Fruit fly (Drosophila melanogaster): ENCODE results near the gene Ada3.

The Ada3 gene

dm6 chrX:18092126-18092525, 6.6 kb downstream of the Ada3 start:
- TF ChIP-seq CG10631 (GFP tag; optimal IDR thresholded peaks at IDR 0.05), result no peak
- TF ChIP-seq CG6808 (GFP tag; optimal IDR thresholded peaks at IDR 0.05), result no peak
- TF ChIP-seq Sox102F (GFP tag; optimal IDR thresholded peaks at IDR 0.05), result no peak
- no peak for TF ChIP-seq CG9139 (GFP tag; optimal IDR thresholded peaks at IDR 0.05)
- no peak for TF ChIP-seq salr (GFP tag; optimal IDR thresholded peaks at IDR 0.05)

dm6 chrX:18092810-18093222, 7.3 kb downstream of the Ada3 start, which contains the start of gene RhoGAP16F:
Gene RhoGAP16F, plus strand, starts transcription at chrX:18093145.
- TF ChIP-seq CG11762 (GFP tag; optimal IDR thresholded peaks at IDR 0.05; ENCODE audit: insufficient read depth) (peak; percentile 61), fd59A (GFP tag; optimal IDR thresholded peaks at IDR 0.05) (peak; percentile 41), fkh (GFP tag; optimal IDR thresholded peaks at IDR 0.05) (peak; percentile 87), Ets21C (GFP tag; optimal IDR thresholded peaks at IDR 0.05) (peak; percentile 76), ss (GFP tag; optimal IDR thresholded peaks at IDR 0.05) (peak; percentile 38 to 71), CG11902 (GFP tag; optimal IDR thresholded peaks at IDR 0.05) (peak; percentile 71), Gug (GFP tag; IDR thresholded peaks at IDR 0.05) (peak; percentile 71), Hr4 (GFP tag; optimal IDR thresholded peaks at IDR 0.05) (peak; percentile 75), CG6854 (GFP tag; optimal IDR thresholded peaks at IDR 0.05) (peak; percentile 27), achi (GFP tag; optimal IDR thresholded peaks at IDR 0.05) (peak; percentile 82), CG8119 (GFP tag; IDR thresholded peaks at IDR 0.05) (peak; percentile 77), CG6276 (GFP tag; optimal IDR thresholded peaks at IDR 0.05) (peak; percentile 45), OdsH (GFP tag; optimal IDR thresholded peaks at IDR 0.05) (peak; percentile 85), Sox14 (GFP tag; optimal IDR thresholded peaks at IDR 0.05) (peak; percentile 80), Sox15 (GFP tag; optimal IDR thresholded peaks at IDR 0.05) (peak; percentile 74), dsx (GFP tag; optimal IDR thresholded peaks at IDR 0.05; ENCODE audit: poor library complexity, severe bottlenecking) (peak; percentile 65), Eip93F (GFP tag; optimal IDR thresholded peaks at IDR 0.05) (peak; percentile 40), esn (GFP tag; optimal IDR thresholded peaks at IDR 0.05) (peak; percentile 87), acj6 (GFP tag; optimal IDR thresholded peaks at IDR 0.05) (peak; percentile 77), Lpt (GFP tag; optimal IDR thresholded peaks at IDR 0.05) (peak; percentile 63), CG10669 (GFP tag; optimal IDR thresholded peaks at IDR 0.05) (peak; percentile 74), CG11294 (GFP tag; IDR thresholded peaks at IDR 0.05) (peak; percentile 56; the same call in 1 of the 2 replicates), Blimp-1 (GFP tag; optimal IDR thresholded peaks at IDR 0.05) (peak; percentile 52), net (GFP tag; optimal IDR thresholded peaks at IDR 0.05) (peak; percentile 65), CG15336 (GFP tag; IDR thresholded peaks at IDR 0.05) (peak; percentile 76), CG6792 (GFP tag; optimal IDR thresholded peaks at IDR 0.05) (peak; percentile 72), spab (GFP tag; optimal IDR thresholded peaks at IDR 0.05) (peak; percentile 41), CG16779 (tag; optimal IDR thresholded peaks at IDR 0.05) (peak; percentile 17), CG6163 (GFP tag; IDR thresholded peaks at IDR 0.05) (peak; percentile 73), CG3032 (tag; optimal IDR thresholded peaks at IDR 0.05) (peak; percentile 70), Eip78C (GFP tag) (peak; percentile 90), CG31627 (GFP tag; optimal IDR thresholded peaks at IDR 0.05) (peak; percentile 87), Hr39 (GFP tag; optimal IDR thresholded peaks at IDR 0.05) (peak; percentile 82), CG8319 (GFP tag; optimal IDR thresholded peaks at IDR 0.05) (peak; percentile 68), eg (GFP tag; IDR thresholded peaks at IDR 0.05) (peak; percentile 65), CG8632 (GFP tag; optimal IDR thresholded peaks at IDR 0.05) (peak; percentile 74), Met (GFP tag; optimal IDR thresholded peaks at IDR 0.05) (peak; percentile 87), svp (GFP tag) (peak; percentile 90), fd85E (GFP tag; optimal IDR thresholded peaks at IDR 0.05) (peak; percentile 38), dac (GFP tag; optimal IDR thresholded peaks at IDR 0.05) (peak; percentile 70), Smox (GFP tag; optimal IDR thresholded peaks at IDR 0.05) (peak; percentile 87), pdm3 (GFP tag; optimal IDR thresholded peaks at IDR 0.05) (peak; percentile 83), lz (GFP tag; optimal IDR thresholded peaks at IDR 0.05) (peak; percentile 88), salr (GFP tag; optimal IDR thresholded peaks at IDR 0.05) (peak; percentile 36 to 50), Sox102F (GFP tag; optimal IDR thresholded peaks at IDR 0.05) (peak; percentile 80), CG10631 (GFP tag; optimal IDR thresholded peaks at IDR 0.05) (peak; percentile 76), CG3919 (GFP tag; optimal IDR thresholded peaks at IDR 0.05) (peak; percentile 80), Hr38 (GFP tag; optimal IDR thresholded peaks at IDR 0.05) (no peak)

Measured in whole organism, prepupa.